Fruit fly (Drosophila melanogaster) whole organism, prepupa: ENCODE data around the gene Npc2d.
A peak's percentile ranks its signal among the peaks of the same experiment; 100 is the strongest.

Experiments
- Blimp-1 ChIP-seq: fragments of 200-800 bp; sonication (Bioruptor generic); optimal IDR thresholded peaks from 3 replicates; lab custom pipeline; 2017; ENCODE audit warnings: missing biosample characterization, missing genetic modification characterization, mild to moderate bottlenecking, moderate library complexity, missing genetic modification reagents
- CG10631 ChIP-seq: fragments of 200-800 bp; sonication (Bioruptor generic); optimal IDR thresholded peaks from 2 replicates; lab custom pipeline; 2016; ENCODE audit warnings: missing biosample characterization, missing genetic modification characterization
- CG11762 ChIP-seq: fragments of 200-800 bp; sonication (Bioruptor generic); optimal IDR thresholded peaks from 3 replicates; lab custom pipeline; 2016; ENCODE audit warnings: missing biosample characterization, missing genetic modification characterization; ENCODE audit not compliant: insufficient read depth
- CG11902 ChIP-seq: fragments of 200-800 bp; sonication (Bioruptor generic); optimal IDR thresholded peaks from 3 replicates; lab custom pipeline; 2016; ENCODE audit warnings: missing biosample characterization, missing genetic modification characterization
- CG15336 ChIP-seq: fragments of 200-800 bp; sonication (Bioruptor generic); IDR thresholded peaks from 2 replicates; pipeline ENCODE4 v1.3.6; 2022; ENCODE audit warnings: missing biosample characterization, missing genetic modification characterization
- CG1621 ChIP-seq: fragments of 200-800 bp; sonication (Bioruptor generic); optimal IDR thresholded peaks from 3 replicates; lab custom pipeline; 2018; ENCODE audit warnings: missing biosample characterization, mild to moderate bottlenecking, missing genetic modification characterization
- CG31627 ChIP-seq: fragments of 200-800 bp; sonication (Bioruptor generic); optimal IDR thresholded peaks from 3 replicates; lab custom pipeline; 2016; ENCODE audit warnings: missing biosample characterization, missing genetic modification characterization
- CG32006 ChIP-seq: fragments of 200-800 bp; sonication (Bioruptor generic); optimal IDR thresholded peaks from 3 replicates; lab custom pipeline; 2017; ENCODE audit warnings: missing biosample characterization, mild to moderate bottlenecking, missing genetic modification characterization
- CG34406 ChIP-seq: fragments of 200-800 bp; sonication (Bioruptor generic); optimal IDR thresholded peaks from 3 replicates; lab custom pipeline; 2016; ENCODE audit warnings: missing biosample characterization, missing genetic modification characterization
- CG3919 ChIP-seq: fragments of 200-800 bp; sonication (Bioruptor generic); optimal IDR thresholded peaks from 3 replicates; lab custom pipeline; 2016; ENCODE audit warnings: missing biosample characterization, missing genetic modification characterization
- CG4318 ChIP-seq: fragments of 200-800 bp; sonication (Bioruptor generic); optimal IDR thresholded peaks from 3 replicates; lab custom pipeline; 2017; ENCODE audit warnings: missing biosample characterization, mild to moderate bottlenecking, missing genetic modification characterization
- CG6163 ChIP-seq: fragments of 200-800 bp; sonication (Bioruptor generic); IDR thresholded peaks from 3 replicates; pipeline ENCODE4 v1.3.6; 2022; ENCODE audit warnings: missing biosample characterization, missing genetic modification characterization
- CG6276 ChIP-seq: fragments of 200-800 bp; sonication (Bioruptor generic); optimal IDR thresholded peaks from 2 replicates; lab custom pipeline; 2017; ENCODE audit warnings: missing biosample characterization, mild to moderate bottlenecking, missing genetic modification characterization
- CG6792 ChIP-seq: fragments of 200-800 bp; sonication (Bioruptor generic); optimal IDR thresholded peaks from 3 replicates; lab custom pipeline; 2016; ENCODE audit warnings: missing biosample characterization, missing genetic modification characterization
- CG6808 ChIP-seq: fragments of 200-800 bp; sonication (Bioruptor generic); optimal IDR thresholded peaks from 3 replicates; lab custom pipeline; 2017; ENCODE audit warnings: missing biosample characterization, missing genetic modification characterization, mild to moderate bottlenecking, moderate library complexity, missing genetic modification reagents
- CG6854 ChIP-seq: fragments of 200-800 bp; sonication (Bioruptor generic); optimal IDR thresholded peaks from 2 replicates; lab custom pipeline; 2017; ENCODE audit warnings: missing biosample characterization, mild to moderate bottlenecking, missing genetic modification characterization
- CG7368 ChIP-seq: fragments of 200-800 bp; sonication (Bioruptor generic); optimal IDR thresholded peaks from 3 replicates; lab custom pipeline; 2016; ENCODE audit warnings: missing biosample characterization, missing genetic modification characterization
- CG8119 ChIP-seq: fragments of 200-800 bp; sonication (Bioruptor generic); IDR thresholded peaks from 3 replicates; pipeline ENCODE4 v1.3.6; 2022; ENCODE audit warnings: missing biosample characterization, missing genetic modification characterization
- CG8319 ChIP-seq: fragments of 200-800 bp; sonication (Bioruptor generic); optimal IDR thresholded peaks from 3 replicates; lab custom pipeline; 2016; ENCODE audit warnings: missing biosample characterization, missing genetic modification characterization
- CG8632 ChIP-seq: fragments of 200-800 bp; sonication (Bioruptor generic); optimal IDR thresholded peaks from 3 replicates; lab custom pipeline; 2016; ENCODE audit warnings: missing biosample characterization, missing genetic modification characterization
- CG9139 ChIP-seq: fragments of 200-800 bp; sonication (Bioruptor generic); optimal IDR thresholded peaks from 3 replicates; lab custom pipeline; 2017; ENCODE audit warnings: missing biosample characterization, mild to moderate bottlenecking, missing genetic modification characterization
- Eip75B ChIP-seq: fragments of 200-800 bp; sonication (Bioruptor generic); optimal IDR thresholded peaks from 3 replicates; lab custom pipeline; 2016; ENCODE audit warnings: missing biosample characterization, missing genetic modification characterization
- Eip78C ChIP-seq: fragments of 200-800 bp; sonication (Bioruptor generic); peaks from one replicate; lab custom pipeline; 2016; ENCODE audit warnings: missing biosample characterization, missing genetic modification characterization
- Eip93F ChIP-seq: fragments of 200-800 bp; sonication (Bioruptor generic); optimal IDR thresholded peaks from 2 replicates; lab custom pipeline; 2016; ENCODE audit warnings: missing biosample characterization, mild to moderate bottlenecking, missing genetic modification characterization
- Ets21C ChIP-seq: fragments of 200-800 bp; sonication (Bioruptor generic); optimal IDR thresholded peaks from 3 replicates; lab custom pipeline; 2016; ENCODE audit warnings: missing biosample characterization, missing genetic modification characterization
- Ets96B ChIP-seq: fragments of 200-800 bp; optimal IDR thresholded peaks from 2 replicates; lab custom pipeline; 2019; ENCODE audit warnings: missing biosample characterization, mild to moderate bottlenecking, missing genetic modification characterization, moderate library complexity
- Gug ChIP-seq: fragments of 200-800 bp; sonication (Bioruptor generic); IDR thresholded peaks from 2 replicates; pipeline ENCODE4 v1.3.6; 2022; ENCODE audit warnings: missing biosample characterization, missing genetic modification characterization
- Hr39 ChIP-seq: fragments of 200-800 bp; sonication (Bioruptor generic); optimal IDR thresholded peaks from 2 replicates; lab custom pipeline; 2016; ENCODE audit warnings: missing biosample characterization, missing genetic modification characterization
- Hr4 ChIP-seq: fragments of 200-800 bp; sonication (Bioruptor generic); optimal IDR thresholded peaks from 3 replicates; lab custom pipeline; 2016; ENCODE audit warnings: missing biosample characterization, missing genetic modification characterization
- Lpt ChIP-seq: fragments of 200-800 bp; sonication (Bioruptor generic); optimal IDR thresholded peaks from 3 replicates; lab custom pipeline; 2016; ENCODE audit warnings: missing biosample characterization, missing genetic modification characterization
- Met ChIP-seq: fragments of 200-800 bp; sonication (Bioruptor generic); optimal IDR thresholded peaks from 3 replicates; lab custom pipeline; 2016; ENCODE audit warnings: missing biosample characterization, missing genetic modification characterization
- OdsH ChIP-seq: fragments of 200-800 bp; sonication (Bioruptor generic); optimal IDR thresholded peaks from 3 replicates; lab custom pipeline; 2016; ENCODE audit warnings: missing biosample characterization, missing genetic modification characterization
- Smox ChIP-seq: fragments of 200-800 bp; sonication (Bioruptor generic); optimal IDR thresholded peaks from 3 replicates; lab custom pipeline; 2016; ENCODE audit warnings: missing biosample characterization, missing genetic modification characterization
- Sox102F ChIP-seq: fragments of 200-800 bp; sonication (Bioruptor generic); optimal IDR thresholded peaks from 2 replicates; lab custom pipeline; 2016; ENCODE audit warnings: missing biosample characterization, mild to moderate bottlenecking, missing genetic modification characterization
- Sox14 ChIP-seq: fragments of 200-800 bp; sonication (Bioruptor generic); optimal IDR thresholded peaks from 3 replicates; lab custom pipeline; 2016; ENCODE audit warnings: missing biosample characterization, missing genetic modification characterization
- Sox15 ChIP-seq: fragments of 200-800 bp; sonication (Bioruptor generic); optimal IDR thresholded peaks from 3 replicates; lab custom pipeline; 2016; ENCODE audit warnings: missing biosample characterization, missing genetic modification characterization
- achi ChIP-seq: fragments of 200-800 bp; sonication (Bioruptor generic); optimal IDR thresholded peaks from 3 replicates; lab custom pipeline; 2016; ENCODE audit warnings: missing biosample characterization, missing genetic modification characterization
- acj6 ChIP-seq: fragments of 200-800 bp; sonication (Bioruptor generic); optimal IDR thresholded peaks from 3 replicates; lab custom pipeline; 2016; ENCODE audit warnings: missing biosample characterization, missing genetic modification characterization
- eg ChIP-seq: fragments of 200-800 bp; sonication (Bioruptor generic); IDR thresholded peaks from 3 replicates; pipeline ENCODE4 v1.3.6; 2022; ENCODE audit warnings: missing biosample characterization, missing genetic modification characterization
- esn ChIP-seq: fragments of 200-800 bp; sonication (Bioruptor generic); optimal IDR thresholded peaks from 2 replicates; lab custom pipeline; 2016; ENCODE audit warnings: missing biosample characterization, mild to moderate bottlenecking, missing genetic modification characterization, moderate library complexity
- fd59A ChIP-seq: fragments of 200-800 bp; sonication (Bioruptor generic); optimal IDR thresholded peaks from 2 replicates; lab custom pipeline; 2017; ENCODE audit warnings: missing biosample characterization, mild to moderate bottlenecking, missing genetic modification characterization, missing genetic modification reagents
- fkh ChIP-seq: fragments of 200-800 bp; sonication (Bioruptor generic); optimal IDR thresholded peaks from 3 replicates; lab custom pipeline; 2017; ENCODE audit warnings: missing biosample characterization, mild to moderate bottlenecking, missing genetic modification characterization, moderate library complexity
- net ChIP-seq: fragments of 200-800 bp; sonication (Bioruptor generic); optimal IDR thresholded peaks from 3 replicates; lab custom pipeline; 2016; ENCODE audit warnings: missing biosample characterization, missing genetic modification characterization
- pdm3 ChIP-seq: fragments of 200-800 bp; sonication (Bioruptor generic); optimal IDR thresholded peaks from 3 replicates; lab custom pipeline; 2016; ENCODE audit warnings: missing biosample characterization, missing genetic modification characterization
- salr ChIP-seq, 2 experiments: fragments of 200-800 bp; sonication (Bioruptor generic); optimal IDR thresholded peaks; 3 replicates each; lab custom pipeline; 2016 to 2018; ENCODE audit warnings: missing biosample characterization in 2 of 2, missing genetic modification characterization in 2 of 2, mild to moderate bottlenecking in 1 of 2
- ss ChIP-seq, 2 experiments: fragments of 200-800 bp; sonication (Bioruptor generic); optimal IDR thresholded peaks; 2 replicates in 1 of 2; 3 replicates in 1 of 2; lab custom pipeline; 2017 to 2018; ENCODE audit warnings: mild to moderate bottlenecking in 2 of 2, missing biosample characterization in 2 of 2, missing genetic modification characterization in 2 of 2, moderate library complexity in 1 of 2
- svp ChIP-seq: fragments of 200-800 bp; sonication (Bioruptor generic); peaks from one replicate; lab custom pipeline; 2016; ENCODE audit warnings: missing biosample characterization, missing genetic modification characterization
- topi ChIP-seq: fragments of 200-800 bp; sonication (Bioruptor generic); optimal IDR thresholded peaks from 3 replicates; lab custom pipeline; 2016; ENCODE audit warnings: missing biosample characterization, missing genetic modification characterization
- vri ChIP-seq: fragments of 200-800 bp; sonication (Bioruptor generic); optimal IDR thresholded peaks from 3 replicates; lab custom pipeline; 2016; ENCODE audit warnings: missing biosample characterization, mild to moderate bottlenecking, missing genetic modification characterization

The Npc2d gene

DNA sequence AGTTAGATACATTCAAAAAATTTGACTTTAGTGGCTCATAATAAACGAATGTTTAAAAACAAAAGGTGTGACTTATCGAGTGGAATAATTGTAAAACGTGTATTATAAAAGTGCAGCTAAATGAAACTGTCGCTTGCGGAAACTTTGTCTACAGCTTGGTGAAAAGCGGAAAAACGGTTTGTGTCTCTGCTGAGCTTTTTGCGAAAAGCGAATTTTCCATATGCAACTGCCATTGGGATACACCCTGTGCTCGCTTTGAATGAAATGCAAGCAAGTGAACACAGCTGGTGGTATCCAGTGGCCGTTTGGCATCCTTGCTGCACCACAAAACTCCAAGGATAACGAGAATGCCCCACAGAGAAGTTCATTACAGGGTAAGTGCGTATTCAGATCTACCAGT, 35.0 kb upstream of the Npc2d start:
- TF ChIP-seq Gug (GFP tag; lab: Robert Waterston, UW) (no peak), CG11902 (GFP tag; lab: Kevin White, UChicago) (no peak), Sox15 (GFP tag; lab: Kevin White, UChicago) (no peak), pdm3 (GFP tag; lab: Kevin White, UChicago) (no peak), CG11762 (no peak), CG8319 (GFP tag; lab: Kevin White, UChicago) (no peak), CG31627 (GFP tag; lab: Kevin White, UChicago) (no peak), CG4318 (no peak), CG9139 (GFP tag; lab: Kevin White, UChicago) (no peak), esn (GFP tag; lab: Kevin White, UChicago) (no peak), OdsH (GFP tag; lab: Kevin White, UChicago) (no peak), Eip75B (GFP tag; lab: Kevin White, UChicago) (no peak), CG8119 (no peak), Hr39 (GFP tag; lab: Kevin White, UChicago) (no peak), net (GFP tag; lab: Kevin White, UChicago) (no peak), Sox102F (GFP tag; lab: Kevin White, UChicago) (no peak), Eip93F (no peak)

DNA sequence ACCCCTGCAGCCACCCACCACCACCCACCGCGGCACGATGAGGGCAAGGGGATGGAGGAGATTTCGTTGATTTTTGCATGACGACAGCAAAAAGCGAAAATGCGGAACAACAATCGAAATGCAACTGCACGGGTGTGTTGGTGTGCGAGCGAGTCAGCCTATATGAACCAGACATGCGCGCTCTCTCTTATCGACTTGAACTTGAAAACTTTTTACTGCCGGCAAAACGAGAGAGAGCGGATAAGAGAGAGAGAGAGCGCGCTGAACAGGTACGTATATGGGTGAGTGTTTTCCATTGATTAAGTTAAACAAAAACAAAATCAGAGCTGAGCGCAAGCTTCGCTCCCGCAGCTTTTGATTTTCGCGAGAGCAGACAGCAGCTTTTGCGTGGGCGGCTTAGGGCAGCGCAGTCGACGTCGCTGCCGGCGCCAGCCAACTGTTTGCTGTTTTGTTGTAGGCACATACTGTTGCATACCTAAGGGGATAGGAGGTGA, 33.3 kb upstream of the Npc2d start:
- TF ChIP-seq CG6808 (GFP tag; lab: Kevin White, UChicago) (no peak), CG9139 (GFP tag; lab: Kevin White, UChicago) (no peak), esn (GFP tag; lab: Kevin White, UChicago) (no peak), CG11902 (GFP tag; lab: Kevin White, UChicago) (no peak), salr (GFP tag; optimal IDR thresholded peaks at IDR 0.05; lab: Kevin White, UChicago) (no peak), Ets96B (no peak), fkh (GFP tag; lab: Kevin White, UChicago) (no peak), CG6276 (no peak), vri (peak; percentile 82), Smox (no peak), CG6792 (GFP tag; lab: Kevin White, UChicago) (no peak), CG10631 (GFP tag; lab: Kevin White, UChicago) (no peak), Sox102F (GFP tag; lab: Kevin White, UChicago) (peak; percentile 14), CG6163 (GFP tag; lab: Robert Waterston, UW) (peak; percentile 55), CG6854 (peak; percentile 47), CG8119 (no peak; the same call in 1 of the 3 replicates), Lpt (peak; percentile 2), achi (GFP tag; lab: Kevin White, UChicago) (no peak), svp (peak; percentile 39), CG8632 (no peak), Sox14 (GFP tag; lab: Kevin White, UChicago) (peak; percentile 55), CG32006 (no peak), Ets21C (GFP tag; lab: Kevin White, UChicago) (no peak), Eip75B (GFP tag; lab: Kevin White, UChicago) (peak; percentile 36), CG1621 (no peak), Eip78C (GFP tag; lab: Kevin White, UChicago) (peak; percentile 38), CG34406 (no peak), CG15336 (GFP tag; lab: Robert Waterston, UW) (peak; percentile 44; the same call in 1 of the 2 replicates), Blimp-1 (peak; percentile 75), fd59A (GFP tag; lab: Kevin White, UChicago) (no peak), OdsH (GFP tag; lab: Kevin White, UChicago) (no peak), Sox15 (GFP tag; lab: Kevin White, UChicago) (no peak), eg (0 out of 3 replicates have a peak, but pooled peaks have one; percentile 30), Met (no peak), CG7368 (GFP tag; lab: Kevin White, UChicago) (peak; percentile 6), Eip93F (peak; percentile 55), Hr4 (GFP tag; lab: Kevin White, UChicago) (no peak), topi (no peak), CG3919 (GFP tag; lab: Kevin White, UChicago) (no peak), ss (GFP tag; optimal IDR thresholded peaks at IDR 0.05; lab: Kevin White, UChicago) (peak; percentile 17 to 41), acj6 (GFP tag; lab: Kevin White, UChicago) (no peak), Gug (GFP tag; lab: Robert Waterston, UW) (no peak)
